Fruit fly (Drosophila melanogaster) whole organism, embryonic: ENCODE data around the gene CG32388.

Experiments
- ATbp ChIP-seq: fragments of 200-800 bp; sonication (Bioruptor generic); optimal IDR thresholded peaks from 2 replicates; lab custom pipeline; 2017; ENCODE audit warnings: missing biosample characterization, mild to moderate bottlenecking, missing genetic modification characterization, missing genetic modification reagents
- C15 ChIP-seq: fragments of 200-800 bp; sonication (Bioruptor generic); IDR thresholded peaks from 3 replicates; pipeline ENCODE4 v1.3.6; 2022; ENCODE audit warnings: missing biosample characterization, missing genetic modification characterization
- CG11085 ChIP-seq: fragments of 200-800 bp; sonication (Bioruptor generic); IDR thresholded peaks from 2 replicates; pipeline ENCODE4 v1.3.6; 2022; ENCODE audit warnings: missing biosample characterization, missing genetic modification characterization
- CG12236 ChIP-seq: fragments of 200-800 bp; sonication (Bioruptor generic); optimal IDR thresholded peaks from 2 replicates; lab custom pipeline; 2016; ENCODE audit warnings: missing biosample characterization, missing genetic modification characterization
- CG12769 ChIP-seq: fragments of 200-800 bp; sonication (Bioruptor generic); optimal IDR thresholded peaks from 2 replicates; lab custom pipeline; 2019; ENCODE audit warnings: missing biosample characterization, mild to moderate bottlenecking, missing genetic modification characterization, moderate library complexity
- CG13624 ChIP-seq: fragments of 200-800 bp; sonication (Bioruptor generic); optimal IDR thresholded peaks from 2 replicates; lab custom pipeline; 2016; ENCODE audit warnings: missing biosample characterization, missing genetic modification characterization
- CG3281 ChIP-seq: fragments of 200-800 bp; sonication (Bioruptor generic); optimal IDR thresholded peaks from 3 replicates; lab custom pipeline; 2017; ENCODE audit warnings: missing biosample characterization, mild to moderate bottlenecking, missing genetic modification characterization
- CG4820 ChIP-seq: fragments of 200-800 bp; sonication (Bioruptor generic); optimal IDR thresholded peaks from 3 replicates; lab custom pipeline; 2016; ENCODE audit warnings: missing biosample characterization, missing genetic modification characterization
- CG6175 ChIP-seq: fragments of 200-800 bp; sonication (Bioruptor generic); IDR thresholded peaks from 3 replicates; pipeline ENCODE4 v1.3.6; 2022; ENCODE audit warnings: missing biosample characterization, missing genetic modification characterization
- CG6254 ChIP-seq: fragments of 200-800 bp; sonication (Bioruptor generic); optimal IDR thresholded peaks from 3 replicates; lab custom pipeline; 2017; ENCODE audit warnings: mild to moderate bottlenecking, missing biosample characterization, missing genetic modification reagents, missing genetic modification characterization
- CG7839 ChIP-seq: fragments of 200-800 bp; sonication (Bioruptor generic); optimal IDR thresholded peaks from 3 replicates; lab custom pipeline; 2018; ENCODE audit warnings: missing biosample characterization, mild to moderate bottlenecking, missing genetic modification characterization, moderate library complexity
- CG7987 ChIP-seq: fragments of 200-800 bp; sonication (Bioruptor generic); optimal IDR thresholded peaks from 2 replicates; lab custom pipeline; 2018; ENCODE audit warnings: missing biosample characterization, mild to moderate bottlenecking, missing genetic modification characterization, moderate library complexity
- CG8089 ChIP-seq: fragments of 200-800 bp; sonication (Bioruptor generic); optimal IDR thresholded peaks from 3 replicates; lab custom pipeline; 2016; ENCODE audit warnings: missing biosample characterization, missing genetic modification characterization
- CG8765 ChIP-seq: fragments of 200-800 bp; sonication (Bioruptor generic); IDR thresholded peaks from 2 replicates; pipeline ENCODE4 v1.3.6; 2022; ENCODE audit warnings: missing biosample characterization, missing genetic modification characterization
- CHES-1-like ChIP-seq: fragments of 200-800 bp; sonication (Bioruptor generic); optimal IDR thresholded peaks from 2 replicates; lab custom pipeline; 2016; ENCODE audit warnings: missing biosample characterization, missing genetic modification characterization
- Camta ChIP-seq: fragments of 200-800 bp; sonication (Bioruptor generic); optimal IDR thresholded peaks from 2 replicates; lab custom pipeline; 2016; ENCODE audit warnings: missing biosample characterization, missing genetic modification characterization
- Chrac-16 ChIP-seq: fragments of 200-800 bp; sonication (Bioruptor generic); optimal IDR thresholded peaks from 3 replicates; lab custom pipeline; 2016; ENCODE audit warnings: missing biosample characterization, missing genetic modification characterization
- Dip2 ChIP-seq: fragments of 200-800 bp; sonication (Bioruptor generic); IDR thresholded peaks from 2 replicates; pipeline ENCODE4 v1.3.6; 2022; ENCODE audit warnings: missing biosample characterization, missing genetic modification characterization
- Gsc ChIP-seq: fragments of 200-800 bp; sonication (Bioruptor generic); IDR thresholded peaks from 2 replicates; pipeline ENCODE4 v1.3.6; 2022; ENCODE audit warnings: missing biosample characterization, missing genetic modification characterization
- HLHmδ ChIP-seq: fragments of 200-800 bp; sonication (Bioruptor generic); optimal IDR thresholded peaks from 2 replicates; lab custom pipeline; 2018; ENCODE audit warnings: missing biosample characterization, mild to moderate bottlenecking, missing genetic modification characterization, moderate library complexity
- HmgZ ChIP-seq: fragments of 200-800 bp; sonication (Bioruptor generic); optimal IDR thresholded peaks from 2 replicates; lab custom pipeline; 2018; ENCODE audit warnings: missing biosample characterization, mild to moderate bottlenecking, missing genetic modification characterization
- Hmr ChIP-seq: fragments of 200-800 bp; sonication (Bioruptor generic); optimal IDR thresholded peaks from 3 replicates; lab custom pipeline; 2017; ENCODE audit warnings: mild to moderate bottlenecking, missing biosample characterization, missing genetic modification reagents, missing genetic modification characterization
- NC2β ChIP-seq: fragments of 200-800 bp; sonication (Bioruptor generic); optimal IDR thresholded peaks from 2 replicates; lab custom pipeline; 2016; ENCODE audit warnings: missing biosample characterization, missing genetic modification characterization
- Sin3A ChIP-seq: fragments of >200 bp; optimal IDR thresholded peaks from 2 replicates; lab custom pipeline; 2018
- Sry-β ChIP-seq: fragments of 200-800 bp; sonication (Bioruptor generic); optimal IDR thresholded peaks from 2 replicates; lab custom pipeline; 2018; ENCODE audit warnings: missing biosample characterization, mild to moderate bottlenecking, missing genetic modification characterization, moderate library complexity
- Xbp1 ChIP-seq: fragments of 200-800 bp; sonication (Bioruptor generic); optimal IDR thresholded peaks from 3 replicates; lab custom pipeline; 2016; ENCODE audit warnings: missing biosample characterization, mild to moderate bottlenecking, missing genetic modification characterization
- ap ChIP-seq: fragments of 200-800 bp; sonication (Bioruptor generic); IDR thresholded peaks from 2 replicates; pipeline ENCODE4 v1.3.6; 2022; ENCODE audit warnings: missing biosample characterization, missing genetic modification characterization
- caup ChIP-seq: fragments of 200-800 bp; sonication (Bioruptor generic); optimal IDR thresholded peaks from 3 replicates; lab custom pipeline; 2017; ENCODE audit warnings: missing biosample characterization, mild to moderate bottlenecking, missing genetic modification characterization, moderate library complexity; ENCODE audit not compliant: severe bottlenecking
- corto ChIP-seq: fragments of 200-800 bp; sonication (Bioruptor generic); optimal IDR thresholded peaks from 2 replicates; lab custom pipeline; 2016; ENCODE audit warnings: missing biosample characterization, mild to moderate bottlenecking, missing genetic modification characterization, moderate library complexity
- grau ChIP-seq: fragments of 200-800 bp; optimal IDR thresholded peaks from 3 replicates; lab custom pipeline; 2019; ENCODE audit warnings: missing biosample characterization, mild to moderate bottlenecking, missing genetic modification characterization, moderate library complexity
- gsb-n ChIP-seq: fragments of 200-800 bp; sonication (Bioruptor generic); optimal IDR thresholded peaks from 3 replicates; lab custom pipeline; 2018; ENCODE audit warnings: missing biosample characterization, mild to moderate bottlenecking, missing genetic modification characterization
- ham ChIP-seq: fragments of 200-800 bp; sonication (Bioruptor generic); IDR thresholded peaks from 2 replicates; pipeline ENCODE4 v1.3.6; 2022; ENCODE audit warnings: missing biosample characterization, missing genetic modification characterization
- hbn ChIP-seq: fragments of 200-800 bp; sonication (Bioruptor generic); IDR thresholded peaks from 2 replicates; pipeline ENCODE4 v1.3.6; 2022; ENCODE audit warnings: missing biosample characterization, missing genetic modification characterization; ENCODE audit not compliant: partially characterized antibody
- her ChIP-seq: fragments of 200-800 bp; sonication (Bioruptor generic); optimal IDR thresholded peaks from 2 replicates; lab custom pipeline; 2016; ENCODE audit warnings: missing biosample characterization, missing genetic modification characterization
- hth ChIP-seq: fragments of >200 bp; optimal IDR thresholded peaks from 2 replicates; lab custom pipeline; 2017; ENCODE audit warnings: inconsistent platforms
- insv ChIP-seq, 2 experiments: fragments of 200-800 bp; sonication (Bioruptor generic); optimal IDR thresholded peaks; 3 replicates each; lab custom pipeline; 2016 to 2018; ENCODE audit warnings: missing biosample characterization in 2 of 2, missing genetic modification characterization in 2 of 2
- jing ChIP-seq: fragments of 200-800 bp; sonication (Bioruptor generic); optimal IDR thresholded peaks from 2 replicates; lab custom pipeline; 2018; ENCODE audit warnings: missing biosample characterization, mild to moderate bottlenecking, missing genetic modification characterization
- lab ChIP-seq: fragments of 200-800 bp; sonication (Bioruptor generic); optimal IDR thresholded peaks from 3 replicates; lab custom pipeline; 2017; ENCODE audit warnings: missing biosample characterization, missing genetic modification characterization, mild to moderate bottlenecking, moderate library complexity, missing genetic modification reagents
- maf-S ChIP-seq: fragments of 200-800 bp; sonication (Bioruptor generic); optimal IDR thresholded peaks from 2 replicates; lab custom pipeline; 2016; ENCODE audit warnings: missing biosample characterization, missing genetic modification characterization
- oc ChIP-seq: fragments of 200-800 bp; sonication (Bioruptor generic); optimal IDR thresholded peaks from 2 replicates; lab custom pipeline; 2018; ENCODE audit warnings: missing biosample characterization, mild to moderate bottlenecking, missing genetic modification characterization, moderate library complexity
- pan ChIP-seq, 4 experiments: fragments of >200 bp in 3 of 4; fragments of 200-800 bp in 1 of 4; sonication (Bioruptor generic) in 1 of 4; optimal IDR thresholded peaks in 3 of 4; IDR thresholded peaks in 1 of 4; 2 replicates each; pipeline versions ENCODE4 v1.3.6 to Lab custom; 2017 to 2022; ENCODE audit warnings: missing biosample characterization in 2 of 4, missing genetic modification characterization in 2 of 4, mixed read lengths in 1 of 4
- peb ChIP-seq: fragments of 200-800 bp; sonication (Bioruptor generic); IDR thresholded peaks from 2 replicates; pipeline ENCODE4 v1.3.6; 2022; ENCODE audit warnings: missing biosample characterization, missing genetic modification characterization
- phol ChIP-seq: fragments of 200-800 bp; sonication (Bioruptor generic); optimal IDR thresholded peaks from 3 replicates; lab custom pipeline; 2018; ENCODE audit warnings: missing biosample characterization, mild to moderate bottlenecking, missing genetic modification characterization, moderate library complexity
- sob ChIP-seq: fragments of 200-800 bp; sonication (Bioruptor generic); IDR thresholded peaks from 2 replicates; pipeline ENCODE4 v1.3.6; 2022; ENCODE audit warnings: missing biosample characterization, missing genetic modification characterization
- tio ChIP-seq: fragments of 200-800 bp; sonication (Bioruptor generic); optimal IDR thresholded peaks from 2 replicates; lab custom pipeline; 2017; ENCODE audit warnings: missing biosample characterization, missing genetic modification characterization, inconsistent platforms
- wor ChIP-seq: fragments of 200-800 bp; sonication (Bioruptor generic); IDR thresholded peaks from 2 replicates; pipeline ENCODE4 v1.3.6; 2022; ENCODE audit warnings: missing biosample characterization, missing genetic modification characterization

Gene CG32388

DNA sequence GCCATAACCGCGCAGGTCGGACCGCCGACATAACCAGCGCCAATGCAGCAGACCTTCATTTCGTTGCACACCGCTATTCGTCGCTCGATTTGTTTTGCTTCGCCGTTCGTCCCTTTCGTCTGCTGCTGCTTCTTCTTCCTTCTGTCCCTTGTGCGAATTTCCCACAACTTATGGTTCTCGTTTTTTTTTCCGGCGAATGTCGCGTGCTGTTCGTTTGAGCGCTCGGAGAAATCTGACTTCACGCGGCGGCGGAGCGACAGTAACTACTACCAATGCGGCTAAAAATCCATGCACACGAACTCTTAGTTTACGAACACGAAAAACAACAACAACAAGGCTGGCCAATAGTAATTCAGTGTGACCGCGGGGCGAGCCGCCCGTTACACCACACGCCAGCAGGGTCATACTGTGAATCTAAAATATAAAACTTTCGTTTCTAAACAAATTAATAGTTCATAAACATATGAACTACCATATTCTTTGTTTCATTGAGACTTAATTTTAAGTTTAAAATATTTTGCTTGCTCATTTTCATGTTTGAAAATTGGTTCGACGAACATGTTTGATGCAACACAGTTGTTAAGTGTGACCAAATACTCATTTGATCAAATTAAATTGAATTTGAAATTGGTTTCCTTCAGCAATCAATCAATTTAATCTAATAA, 19.8 kb downstream of the CG32388 start, which contains the start of gene sgl (continued):
- peak; percentile 39 for TF ChIP-seq CG3281
- TF ChIP-seq Hmr (GFP tag; lab: Kevin White, UChicago) = peak; percentile 81
- no peak for TF ChIP-seq Dip2
- TF ChIP-seq sob = peak; percentile 63; the same call in 1 of the 2 replicates
- peak; percentile 26 for TF ChIP-seq CG7839
- peak; percentile 15 for TF ChIP-seq gsb-n (tag; lab: Kevin White, UChicago)
- no peak for TF ChIP-seq lab (GFP tag; lab: Kevin White, UChicago)
- TF ChIP-seq tio (GFP tag; lab: Kevin White, UChicago) = no peak
- TF ChIP-seq phol (tag; lab: Kevin White, UChicago) = no peak
- no peak for TF ChIP-seq Gsc (GFP tag; lab: Robert Waterston, UW)
- peak; percentile 39 for TF ChIP-seq her (GFP tag; lab: Kevin White, UChicago)

- TF ChIP-seq Sin3A (lab: Kevin White, UChicago) = no peak
- TF ChIP-seq CG8765 = no peak
- TF ChIP-seq HLHmδ (GFP tag; lab: Kevin White, UChicago) = no peak
- peak; percentile 83 for TF ChIP-seq CG4820 (GFP tag; lab: Kevin White, UChicago)
- peak; percentile 60 for TF ChIP-seq maf-S
- TF ChIP-seq CG6175 (GFP tag; lab: Robert Waterston, UW) = no peak; the same call in 2 of the 3 replicates
- TF ChIP-seq Gsc (GFP tag; lab: Robert Waterston, UW) = no peak
- peak; percentile 83 for TF ChIP-seq HmgZ (tag; lab: Kevin White, UChicago)
- TF ChIP-seq grau = peak; percentile 86
- TF ChIP-seq caup (GFP tag; lab: Kevin White, UChicago) = peak; percentile 48
- no peak for TF ChIP-seq insv (GFP tag; optimal IDR thresholded peaks at IDR 0.05; lab: Kevin White, UChicago)
- peak; percentile 82 for TF ChIP-seq CG12236 (GFP tag; lab: Kevin White, UChicago)
- TF ChIP-seq peb = 0 out of 2 replicates have a peak, but pooled peaks have one; percentile 34
- peak; percentile 87 for TF ChIP-seq Chrac-16
- peak; percentile 75 for TF ChIP-seq jing (GFP tag; lab: Kevin White, UChicago)
- peak; percentile 88 for TF ChIP-seq CG12769
- TF ChIP-seq ham (GFP tag; lab: Robert Waterston, UW) = no peak
- TF ChIP-seq CG13624 (GFP tag; lab: Kevin White, UChicago) = peak; percentile 76
- TF ChIP-seq Camta (GFP tag; lab: Kevin White, UChicago) = peak; percentile 87
- TF ChIP-seq Xbp1 = peak; percentile 85
- TF ChIP-seq CG6254 (GFP tag; lab: Kevin White, UChicago) = peak; percentile 62
- peak; percentile 50; the same call in 1 of the 2 replicates for TF ChIP-seq wor (GFP tag; lab: Robert Waterston, UW)
- TF ChIP-seq hbn = no peak
- TF ChIP-seq CG7987 (GFP tag; lab: Kevin White, UChicago) = peak; percentile 14
- peak; percentile 80 for TF ChIP-seq oc (tag; lab: Kevin White, UChicago)
- TF ChIP-seq pan (optimal IDR thresholded peaks at IDR 0.05; lab: Kevin White, UChicago) = no peak
- peak in 1 of 2 experiments; percentile 72 for TF ChIP-seq pan (GFP tag; optimal IDR thresholded peaks at IDR 0.05 in 1 of 2, IDR thresholded peaks at IDR 0.05 in 1 of 2)
- peak; percentile 84 for TF ChIP-seq gsb-n (tag; lab: Kevin White, UChicago)
- peak; percentile 34 for TF ChIP-seq Sry-β (GFP tag; lab: Kevin White, UChicago)
- 0 out of 2 replicates have a peak, but pooled peaks have one; percentile 48 for TF ChIP-seq CG11085
- TF ChIP-seq corto (GFP tag; lab: Kevin White, UChicago) = no peak
- TF ChIP-seq ATbp (GFP tag; lab: Kevin White, UChicago) = peak; percentile 76
- TF ChIP-seq CG8089 (GFP tag; lab: Kevin White, UChicago) = peak; percentile 66
- peak; percentile 73 for TF ChIP-seq CG3281
- TF ChIP-seq NC2β = peak; percentile 76
- no peak for TF ChIP-seq hth (lab: Kevin White, UChicago)
- TF ChIP-seq ap = peak; percentile 65
- no peak for TF ChIP-seq C15 (GFP tag; lab: Robert Waterston, UW)
- peak; percentile 76 for TF ChIP-seq CHES-1-like (GFP tag; lab: Kevin White, UChicago)
These were observed 20.4 kb downstream of the CG32388 start for dm6 chr3L:6963792-6964487.
